Fruit fly (Drosophila melanogaster) whole organism, embryonic: ENCODE measurements around the gene TrpRS.

Source experiments
- Aef1 ChIP-seq: fragments of 200-800 bp; sonication (Bioruptor generic); IDR thresholded peaks from 3 replicates; pipeline ENCODE4 v1.3.6; 2022; ENCODE audit warnings: missing biosample characterization, missing genetic modification characterization
- Atf3 ChIP-seq: fragments of 200-800 bp; sonication (Bioruptor generic); optimal IDR thresholded peaks from 3 replicates; lab custom pipeline; 2016; ENCODE audit warnings: missing biosample characterization, missing genetic modification characterization
- B-H1 ChIP-seq: fragments of 200-800 bp; sonication (Bioruptor generic); IDR thresholded peaks from 3 replicates; pipeline ENCODE4 v1.3.6; 2022; ENCODE audit warnings: missing biosample characterization, missing genetic modification characterization
- CG10366 ChIP-seq: fragments of 200-800 bp; sonication (Bioruptor generic); IDR thresholded peaks from 2 replicates; pipeline ENCODE4 v1.3.6; 2022; ENCODE audit warnings: missing biosample characterization, missing genetic modification characterization
- CG11504 ChIP-seq: fragments of 200-800 bp; sonication (Bioruptor generic); optimal IDR thresholded peaks from 3 replicates; lab custom pipeline; 2019; ENCODE audit warnings: missing biosample characterization, mild to moderate bottlenecking, missing genetic modification characterization, moderate library complexity
- CG11695 ChIP-seq: fragments of 200-800 bp; sonication (Bioruptor generic); IDR thresholded peaks from 3 replicates; pipeline ENCODE4 v1.3.6; 2022; ENCODE audit warnings: missing biosample characterization, missing genetic modification characterization
- CG12104 ChIP-seq: fragments of 200-800 bp; sonication (Bioruptor generic); optimal IDR thresholded peaks from 3 replicates; lab custom pipeline; 2016; ENCODE audit warnings: missing biosample characterization, missing genetic modification characterization
- CG15073 ChIP-seq: fragments of 200-800 bp; sonication (Bioruptor generic); optimal IDR thresholded peaks from 2 replicates; lab custom pipeline; 2016; ENCODE audit warnings: missing biosample characterization, missing genetic modification characterization
- CG15601 ChIP-seq: fragments of 200-800 bp; sonication (Bioruptor generic); optimal IDR thresholded peaks from 3 replicates; lab custom pipeline; 2019; ENCODE audit warnings: missing biosample characterization, mild to moderate bottlenecking, missing genetic modification characterization, moderate library complexity
- CG1602 ChIP-seq: fragments of 200-800 bp; sonication (Bioruptor generic); optimal IDR thresholded peaks from 3 replicates; lab custom pipeline; 2016; ENCODE audit warnings: missing biosample characterization, missing genetic modification characterization
- CG17612 ChIP-seq: fragments of 200-800 bp; sonication (Bioruptor generic); IDR thresholded peaks from 2 replicates; pipeline ENCODE4 v1.3.6; 2022; ENCODE audit warnings: missing biosample characterization, missing genetic modification characterization
- CG1832 ChIP-seq: fragments of 200-800 bp; sonication (Bioruptor generic); optimal IDR thresholded peaks from 2 replicates; lab custom pipeline; 2017; ENCODE audit warnings: missing biosample characterization, mild to moderate bottlenecking, missing genetic modification characterization, inconsistent platforms
- CG2712 ChIP-seq: fragments of 200-800 bp; optimal IDR thresholded peaks from 3 replicates; lab custom pipeline; 2019; ENCODE audit warnings: missing biosample characterization, mild to moderate bottlenecking, missing genetic modification characterization, moderate library complexity
- CG32532 ChIP-seq: fragments of 200-800 bp; sonication (Bioruptor generic); IDR thresholded peaks from 2 replicates; pipeline ENCODE4 v1.3.6; 2022; ENCODE audit warnings: missing biosample characterization, missing genetic modification characterization
- CG3407 ChIP-seq: fragments of 200-800 bp; sonication (Bioruptor generic); optimal IDR thresholded peaks from 2 replicates; lab custom pipeline; 2018; ENCODE audit warnings: missing biosample characterization, mild to moderate bottlenecking, missing genetic modification characterization
- CG5953 ChIP-seq: fragments of 200-800 bp; sonication (Bioruptor generic); IDR thresholded peaks from 2 replicates; pipeline ENCODE4 v1.3.6; 2022; ENCODE audit warnings: missing biosample characterization, missing genetic modification characterization
- CG8388 ChIP-seq: fragments of 200-800 bp; sonication (Bioruptor generic); optimal IDR thresholded peaks from 2 replicates; lab custom pipeline; 2019; ENCODE audit warnings: missing biosample characterization, mild to moderate bottlenecking, missing genetic modification characterization, moderate library complexity
- Gug ChIP-seq: fragments of 200-800 bp; sonication (Bioruptor generic); IDR thresholded peaks from 4 replicates; pipeline ENCODE4 v1.3.6; 2022; ENCODE audit warnings: missing biosample characterization, missing genetic modification characterization
- HLH4C ChIP-seq: fragments of 200-800 bp; sonication (Bioruptor generic); IDR thresholded peaks from 3 replicates; pipeline ENCODE4 v1.3.6; 2022; ENCODE audit warnings: missing biosample characterization, missing genetic modification characterization; ENCODE audit not compliant: partially characterized antibody
- HLH54F ChIP-seq: fragments of 200-800 bp; sonication (Bioruptor generic); optimal IDR thresholded peaks from 3 replicates; lab custom pipeline; 2016; ENCODE audit warnings: missing biosample characterization, missing genetic modification characterization
- Hmr ChIP-seq: fragments of 200-800 bp; sonication (Bioruptor generic); optimal IDR thresholded peaks from 3 replicates; lab custom pipeline; 2017; ENCODE audit warnings: mild to moderate bottlenecking, missing biosample characterization, missing genetic modification reagents, missing genetic modification characterization
- Hr51 ChIP-seq, 2 experiments: fragments of 200-800 bp; sonication (Bioruptor generic); optimal IDR thresholded peaks; 2 replicates in 1 of 2; 3 replicates in 1 of 2; lab custom pipeline; 2016 to 2018; ENCODE audit warnings: missing biosample characterization in 2 of 2, missing genetic modification characterization in 2 of 2, mild to moderate bottlenecking in 1 of 2, moderate library complexity in 1 of 2
- Kr ChIP-seq: fragments of 200-800 bp; sonication (Bioruptor generic); optimal IDR thresholded peaks from 2 replicates; lab custom pipeline; 2017; ENCODE audit warnings: missing biosample characterization, mild to moderate bottlenecking, missing genetic modification characterization
- MTF-1 ChIP-seq: fragments of 200-800 bp; sonication (Bioruptor generic); optimal IDR thresholded peaks from 2 replicates; lab custom pipeline; 2018; ENCODE audit warnings: missing biosample characterization, mild to moderate bottlenecking, missing genetic modification characterization, borderline replicate concordance
- Mad ChIP-seq: fragments of 200-800 bp; sonication (Bioruptor generic); optimal IDR thresholded peaks from 2 replicates; lab custom pipeline; 2016; ENCODE audit warnings: missing biosample characterization, missing genetic modification characterization
- Meics ChIP-seq: fragments of 200-800 bp; sonication (Bioruptor generic); optimal IDR thresholded peaks from 2 replicates; lab custom pipeline; 2017; ENCODE audit warnings: missing biosample characterization, mild to moderate bottlenecking, missing genetic modification characterization
- Nf-YB ChIP-seq: fragments of 200-800 bp; sonication (Bioruptor generic); optimal IDR thresholded peaks from 3 replicates; lab custom pipeline; 2019; ENCODE audit warnings: missing biosample characterization, mild to moderate bottlenecking, missing genetic modification characterization, moderate library complexity
- Oaz ChIP-seq: fragments of 200-800 bp; sonication (Bioruptor generic); IDR thresholded peaks from 2 replicates; pipeline ENCODE4 v1.3.6; 2022; ENCODE audit warnings: missing biosample characterization, missing genetic modification characterization
- Pdp1 ChIP-seq, 2 experiments: fragments of 200-800 bp; sonication (Bioruptor generic); optimal IDR thresholded peaks; 3 replicates each; lab custom pipeline; 2016; ENCODE audit warnings: missing biosample characterization in 2 of 2, missing genetic modification characterization in 2 of 2, mild to moderate bottlenecking in 1 of 2, moderate library complexity in 1 of 2
- Rfx ChIP-seq: fragments of 200-800 bp; sonication (Bioruptor generic); IDR thresholded peaks from 2 replicates; pipeline ENCODE4 v1.3.6; 2022; ENCODE audit warnings: missing biosample characterization, missing genetic modification characterization
- Spps ChIP-seq: fragments of 200-800 bp; sonication (Bioruptor generic); optimal IDR thresholded peaks from 2 replicates; lab custom pipeline; 2018; ENCODE audit warnings: missing biosample characterization, mild to moderate bottlenecking, missing genetic modification characterization
- Sry-β ChIP-seq: fragments of 200-800 bp; sonication (Bioruptor generic); optimal IDR thresholded peaks from 2 replicates; lab custom pipeline; 2018; ENCODE audit warnings: missing biosample characterization, mild to moderate bottlenecking, missing genetic modification characterization, moderate library complexity
- Trl ChIP-seq, 3 experiments: fragments of >200 bp in 2 of 3; fragments of 200-800 bp in 1 of 3; sonication (Bioruptor generic) in 1 of 3; optimal IDR thresholded peaks; 2 replicates in 1 of 3; 3 replicates in 2 of 3; lab custom pipeline; 2016 to 2017; ENCODE audit warnings: missing biosample characterization in 1 of 3, missing genetic modification characterization in 1 of 3
- chinmo ChIP-seq: fragments of 200-800 bp; sonication (Bioruptor generic); IDR thresholded peaks from 4 replicates; pipeline ENCODE4 v1.3.6; 2022; ENCODE audit warnings: missing biosample characterization, missing genetic modification characterization; ENCODE audit not compliant: partially characterized antibody
- crc ChIP-seq: fragments of 200-800 bp; sonication (Bioruptor generic); optimal IDR thresholded peaks from 2 replicates; lab custom pipeline; 2016; ENCODE audit warnings: missing biosample characterization, missing genetic modification characterization
- crol ChIP-seq: fragments of 200-800 bp; sonication (Bioruptor generic); IDR thresholded peaks from 2 replicates; pipeline ENCODE4 v1.3.6; 2022; ENCODE audit warnings: missing biosample characterization, missing genetic modification characterization
- dpn ChIP-seq, 2 experiments: fragments of 200-800 bp; sonication (Bioruptor generic); optimal IDR thresholded peaks; 3 replicates each; lab custom pipeline; 2016; ENCODE audit warnings: missing biosample characterization in 2 of 2, missing genetic modification characterization in 2 of 2
- fu2 ChIP-seq: fragments of 200-800 bp; sonication (Bioruptor generic); optimal IDR thresholded peaks from 2 replicates; lab custom pipeline; 2016; ENCODE audit warnings: missing biosample characterization, missing genetic modification characterization
- gcm2 ChIP-seq: fragments of 200-800 bp; sonication (Bioruptor generic); optimal IDR thresholded peaks from 2 replicates; lab custom pipeline; 2016; ENCODE audit warnings: missing biosample characterization, missing genetic modification characterization
- kni ChIP-seq: fragments of 200-800 bp; sonication (Bioruptor generic); optimal IDR thresholded peaks from 3 replicates; lab custom pipeline; 2017; ENCODE audit warnings: mild to moderate bottlenecking, missing biosample characterization, missing genetic modification reagents, missing genetic modification characterization
- lab ChIP-seq: fragments of 200-800 bp; sonication (Bioruptor generic); optimal IDR thresholded peaks from 3 replicates; lab custom pipeline; 2017; ENCODE audit warnings: missing biosample characterization, missing genetic modification characterization, mild to moderate bottlenecking, moderate library complexity, missing genetic modification reagents
- mam ChIP-seq: fragments of 200-800 bp; sonication (Bioruptor generic); optimal IDR thresholded peaks from 3 replicates; lab custom pipeline; 2016; ENCODE audit warnings: missing biosample characterization, missing genetic modification characterization
- nom ChIP-seq: fragments of 200-800 bp; sonication (Bioruptor generic); optimal IDR thresholded peaks from 2 replicates; lab custom pipeline; 2017; ENCODE audit warnings: missing biosample characterization, missing genetic modification characterization, mild to moderate bottlenecking, moderate library complexity, missing genetic modification reagents
- org-1 ChIP-seq: fragments of 200-800 bp; sonication (Bioruptor generic); optimal IDR thresholded peaks from 2 replicates; lab custom pipeline; 2017; ENCODE audit warnings: missing biosample characterization, missing genetic modification characterization
- row ChIP-seq: fragments of 200-800 bp; sonication (Bioruptor generic); IDR thresholded peaks from 3 replicates; pipeline ENCODE4 v1.3.6; 2022; ENCODE audit warnings: missing biosample characterization, missing genetic modification characterization
- sima ChIP-seq: fragments of 200-800 bp; sonication (Bioruptor generic); optimal IDR thresholded peaks from 2 replicates; lab custom pipeline; 2016; ENCODE audit warnings: missing biosample characterization, missing genetic modification characterization
- tio ChIP-seq: fragments of 200-800 bp; sonication (Bioruptor generic); optimal IDR thresholded peaks from 2 replicates; lab custom pipeline; 2017; ENCODE audit warnings: missing biosample characterization, missing genetic modification characterization, inconsistent platforms
- twi ChIP-seq: fragments of 200-800 bp; optimal IDR thresholded peaks from 2 replicates; lab custom pipeline; 2019; ENCODE audit warnings: missing biosample characterization, mild to moderate bottlenecking, missing genetic modification characterization, moderate library complexity

Gene TrpRS

DNA sequence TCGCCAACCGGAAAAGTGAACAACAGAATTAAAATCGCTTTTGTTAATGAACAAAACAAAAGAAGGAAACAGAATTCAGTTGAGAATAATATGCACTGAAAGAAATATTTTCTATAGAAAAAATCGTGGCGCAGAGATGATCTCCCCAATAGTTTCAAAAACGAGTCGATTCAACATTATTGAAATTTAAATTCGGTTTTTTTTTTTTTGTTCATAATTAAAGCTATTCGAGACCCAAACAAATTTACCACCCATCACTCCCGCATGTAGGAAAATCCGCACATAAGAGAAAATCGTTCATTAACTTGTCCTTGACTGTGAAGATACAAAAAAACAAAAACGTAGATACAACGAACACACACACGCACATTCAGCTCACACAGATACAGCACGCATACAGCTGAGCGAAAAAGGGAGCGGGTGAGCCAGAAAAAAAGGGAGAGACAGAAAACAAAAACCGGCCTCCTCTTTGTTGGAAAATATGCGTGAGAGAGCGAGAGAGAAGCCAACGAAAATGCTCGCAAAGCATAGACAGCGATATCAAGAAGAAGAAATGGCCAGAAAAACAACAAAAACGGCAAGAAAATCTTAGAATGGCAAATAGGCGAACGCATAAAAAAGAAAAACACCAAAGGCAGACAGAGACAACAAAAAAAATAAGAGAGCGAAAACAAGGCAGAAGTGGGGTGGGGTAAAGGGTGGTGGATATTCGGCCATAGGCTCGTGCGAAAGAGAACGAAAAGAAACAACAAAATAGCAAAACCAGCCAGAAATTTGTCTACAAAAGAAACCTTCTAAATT, 46.4 kb downstream of the TrpRS start (continued):
- TF ChIP-seq twi (tag; lab: Kevin White, UChicago) (no peak), CG15073 (GFP tag; lab: Kevin White, UChicago) (peak; percentile 1), CG11695 (peak; percentile 58; the same call in 2 of the 3 replicates), Kr (GFP tag; lab: Kevin White, UChicago) (peak; percentile 8), HLH54F (GFP tag; lab: Kevin White, UChicago) (peak; percentile 59), Oaz (GFP tag; lab: Robert Waterston, UW) (no peak), mam (peak; percentile 48), HLH4C (no peak), CG15601 (tag; lab: Kevin White, UChicago) (no peak), CG12104 (GFP tag; lab: Kevin White, UChicago) (no peak), Hmr (GFP tag; lab: Kevin White, UChicago) (peak; percentile 65), CG3407 (GFP tag; lab: Kevin White, UChicago) (no peak), row (peak; percentile 60), CG17612 (GFP tag; lab: Robert Waterston, UW) (no peak), Trl (optimal IDR thresholded peaks at IDR 0.05; lab: Kevin White, UChicago) (peak; percentile 73 to 95), Trl (GFP tag; optimal IDR thresholded peaks at IDR 0.05; lab: Kevin White, UChicago) (peak; percentile 7), Hr51 (GFP tag; optimal IDR thresholded peaks at IDR 0.05; lab: Kevin White, UChicago) (peak in 1 of 2 experiments; percentile 40), nom (peak; percentile 78), Rfx (GFP tag; lab: Robert Waterston, UW) (peak; percentile 83), B-H1 (no peak), lab (GFP tag; lab: Kevin White, UChicago) (peak; percentile 61), Nf-YB (peak; percentile 10), gcm2 (no peak), Sry-β (GFP tag; lab: Kevin White, UChicago) (no peak), CG1602 (GFP tag; lab: Kevin White, UChicago) (peak; percentile 0), CG11504 (peak; percentile 42), kni (peak; percentile 57), chinmo (GFP tag; lab: Robert Waterston, UW) (0 out of 4 replicates have a peak, but pooled peaks have one; percentile 66), fu2 (GFP tag; lab: Kevin White, UChicago) (peak; percentile 14), CG10366 (peak; percentile 30; the same call in 1 of the 2 replicates), Pdp1 (GFP tag; optimal IDR thresholded peaks at IDR 0.05; lab: Kevin White, UChicago) (peak; percentile 29 to 33), CG2712 (tag; lab: Kevin White, UChicago) (no peak), Aef1 (GFP tag; lab: Robert Waterston, UW) (peak; percentile 31; the same call in 1 of the 3 replicates), crc (GFP tag; lab: Kevin White, UChicago) (peak; percentile 21), crol (GFP tag; lab: Robert Waterston, UW) (peak; percentile 75), CG5953 (GFP tag; lab: Robert Waterston, UW) (no peak), Spps (tag; lab: Kevin White, UChicago) (no peak), Meics (GFP tag; lab: Kevin White, UChicago) (peak; percentile 45), CG8388 (no peak), Gug (GFP tag; lab: Robert Waterston, UW) (peak; percentile 32; the same call in 1 of the 4 replicates), Mad (GFP tag; lab: Kevin White, UChicago) (no peak), dpn (GFP tag; optimal IDR thresholded peaks at IDR 0.05; lab: Kevin White, UChicago) (peak; percentile 36 to 40), CG32532 (GFP tag; lab: Robert Waterston, UW) (peak; percentile 77), CG1832 (GFP tag; lab: Kevin White, UChicago) (peak; percentile 80), Atf3 (GFP tag; lab: Kevin White, UChicago) (no peak), sima (GFP tag; lab: Kevin White, UChicago) (peak; percentile 33), org-1 (GFP tag; lab: Kevin White, UChicago) (peak; percentile 24), tio (peak; percentile 44), MTF-1 (GFP tag; lab: Kevin White, UChicago) (no peak)
